Fruit fly (Drosophila melanogaster): ENCODE results near the gene CG5665.

CG5665 gene

DNA sequence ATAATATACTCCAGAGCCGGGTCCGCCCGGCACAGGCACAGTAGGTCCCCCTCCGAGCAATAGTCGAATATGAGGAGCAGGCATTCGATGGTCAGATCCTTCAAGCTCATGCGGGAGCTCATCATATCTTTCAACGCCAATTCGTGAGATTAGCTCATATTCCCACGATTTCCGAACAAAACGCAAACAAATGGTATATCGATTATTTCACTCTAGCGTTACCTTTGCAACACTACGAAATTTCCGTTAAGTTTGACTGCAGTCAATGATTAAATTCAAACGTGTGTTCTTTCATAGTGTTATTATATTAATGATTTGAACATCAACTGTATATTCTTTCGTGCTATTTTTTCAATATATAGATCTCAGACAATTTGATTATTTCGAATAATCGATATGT, 35.0 kb downstream of the CG5665 start, which contains the start of gene CG33969 (continued):
- TF ChIP-seq Ets21C (GFP tag; optimal IDR thresholded peaks at IDR 0.05) = no peak
- TF ChIP-seq lz (GFP tag; optimal IDR thresholded peaks at IDR 0.05) = no peak
- no peak for TF ChIP-seq CG11762 (GFP tag; optimal IDR thresholded peaks at IDR 0.05; ENCODE audit: insufficient read depth)
- TF ChIP-seq cyc (GFP tag; optimal IDR thresholded peaks at IDR 0.05) = no peak
- peak; percentile 77 for TF ChIP-seq Eip78C (GFP tag)
- no peak for TF ChIP-seq OdsH (GFP tag; optimal IDR thresholded peaks at IDR 0.05)
- no peak for TF ChIP-seq eg (GFP tag; IDR thresholded peaks at IDR 0.05)
- no peak for TF ChIP-seq pdm3 (GFP tag; optimal IDR thresholded peaks at IDR 0.05)
- no peak for TF ChIP-seq spab (GFP tag; optimal IDR thresholded peaks at IDR 0.05)
- no peak for TF ChIP-seq CG16779 (tag; optimal IDR thresholded peaks at IDR 0.05)
- TF ChIP-seq CG6854 (GFP tag; optimal IDR thresholded peaks at IDR 0.05) = no peak
- peak; percentile 73 for TF ChIP-seq vri (GFP tag; optimal IDR thresholded peaks at IDR 0.05)
- no peak for TF ChIP-seq CG31627 (GFP tag; optimal IDR thresholded peaks at IDR 0.05)
- no peak for TF ChIP-seq net (GFP tag; optimal IDR thresholded peaks at IDR 0.05)

DNA sequence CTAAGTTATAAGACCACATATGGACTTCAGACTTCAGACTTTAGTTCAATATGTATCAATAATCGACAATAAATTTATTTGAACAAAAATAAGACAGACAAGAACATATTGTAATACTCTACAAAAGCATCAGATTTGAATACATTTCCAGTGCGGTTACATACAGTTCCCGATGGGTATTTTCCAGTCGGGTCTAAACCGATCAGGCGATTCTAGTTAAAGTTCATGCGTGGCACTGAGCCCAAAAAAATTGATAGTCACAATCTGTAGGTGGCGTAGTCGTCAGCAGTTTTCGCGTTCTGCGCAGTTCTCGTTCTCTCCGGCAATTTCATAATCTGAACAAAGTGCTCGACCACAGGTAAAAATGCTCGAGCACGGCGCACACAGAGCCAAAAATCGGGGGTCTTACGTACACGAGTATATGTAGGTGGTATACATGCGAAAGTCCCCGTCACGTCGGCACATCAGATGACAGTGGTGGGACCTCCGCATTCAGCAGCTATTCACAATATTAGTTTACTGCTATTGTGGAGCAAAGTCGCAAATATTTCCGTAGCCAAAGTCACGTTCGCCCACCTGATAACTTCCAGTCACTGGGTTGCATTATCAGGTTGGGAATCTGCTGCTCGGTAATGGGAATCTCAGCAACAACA, 37.1 kb downstream of the CG5665 start:
- TF ChIP-seq esn (GFP tag; optimal IDR thresholded peaks at IDR 0.05) = peak; percentile 38
- peak; percentile 66 for TF ChIP-seq Eip78C (GFP tag)
- peak; percentile 26 for TF ChIP-seq topi (GFP tag; optimal IDR thresholded peaks at IDR 0.05)
- TF ChIP-seq Hr39 (GFP tag; optimal IDR thresholded peaks at IDR 0.05) = no peak
- TF ChIP-seq CG11294 (GFP tag; IDR thresholded peaks at IDR 0.05) = no peak
- peak; percentile 5 for TF ChIP-seq Eip93F (GFP tag; optimal IDR thresholded peaks at IDR 0.05)
- no peak for TF ChIP-seq CG6854 (GFP tag; optimal IDR thresholded peaks at IDR 0.05)
- peak; percentile 14 for TF ChIP-seq lz (GFP tag; optimal IDR thresholded peaks at IDR 0.05)
- TF ChIP-seq cyc (GFP tag; optimal IDR thresholded peaks at IDR 0.05) = peak; percentile 3
- peak; percentile 73 for TF ChIP-seq svp (GFP tag)
- TF ChIP-seq Ets21C (GFP tag; optimal IDR thresholded peaks at IDR 0.05) = no peak
- peak; percentile 39 for TF ChIP-seq Met (GFP tag; optimal IDR thresholded peaks at IDR 0.05)
- peak; percentile 11 for TF ChIP-seq Sox14 (GFP tag; optimal IDR thresholded peaks at IDR 0.05)
- TF ChIP-seq vri (GFP tag; optimal IDR thresholded peaks at IDR 0.05) = peak; percentile 91

DNA sequence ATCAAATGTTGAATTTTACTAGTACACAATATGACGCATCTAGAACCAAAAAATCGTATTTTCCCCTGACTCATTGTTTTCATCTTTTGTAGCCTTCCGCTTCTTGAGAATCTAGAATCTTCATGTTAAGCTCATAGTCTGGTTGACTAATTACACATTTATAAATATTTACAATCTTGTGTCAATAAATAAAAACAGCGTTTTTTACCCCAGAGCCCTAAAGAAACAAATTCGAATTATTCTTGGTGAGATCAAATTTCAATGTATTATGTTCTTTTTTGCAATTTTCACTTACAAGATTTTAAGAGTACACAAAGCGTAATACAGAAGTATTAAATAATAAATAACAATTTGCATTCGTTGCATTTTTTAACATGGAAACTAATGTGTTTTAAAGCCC, 37.7 kb downstream of the CG5665 start:
- TF ChIP-seq eg (GFP tag; IDR thresholded peaks at IDR 0.05) (no peak), fkh (GFP tag; optimal IDR thresholded peaks at IDR 0.05) (peak; percentile 39)

DNA sequence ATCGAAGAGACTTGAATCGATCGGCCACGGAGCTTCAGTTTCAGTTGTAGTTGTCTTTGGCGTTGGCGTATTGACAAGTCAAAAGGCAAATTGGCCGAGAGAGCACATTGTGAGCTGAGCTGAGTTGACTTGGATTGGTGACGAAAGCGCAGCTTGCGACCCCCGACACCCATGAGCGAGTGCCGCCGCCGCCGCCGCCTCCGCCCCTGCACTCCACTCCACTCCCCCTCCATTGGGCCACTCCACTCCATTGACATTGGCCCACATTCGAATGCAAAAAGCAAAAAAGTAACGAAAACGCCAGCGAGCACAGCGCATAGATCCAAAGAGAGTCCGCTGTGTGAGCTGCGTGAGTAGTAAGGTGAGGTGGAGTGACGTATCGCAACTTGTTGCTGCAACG, 39.5 kb downstream of the CG5665 start:
- TF ChIP-seq acj6 (GFP tag; optimal IDR thresholded peaks at IDR 0.05) = no peak
- TF ChIP-seq esn (GFP tag; optimal IDR thresholded peaks at IDR 0.05) = no peak
- no peak for TF ChIP-seq CG6276 (GFP tag; optimal IDR thresholded peaks at IDR 0.05)
- TF ChIP-seq CG32006 (GFP tag; optimal IDR thresholded peaks at IDR 0.05) = no peak
- no peak for TF ChIP-seq CG1621 (tag; optimal IDR thresholded peaks at IDR 0.05)
- no peak for TF ChIP-seq Hr4 (GFP tag; optimal IDR thresholded peaks at IDR 0.05)
- TF ChIP-seq eg (GFP tag; IDR thresholded peaks at IDR 0.05) = no peak
- TF ChIP-seq CG16779 (tag; optimal IDR thresholded peaks at IDR 0.05) = no peak

DNA sequence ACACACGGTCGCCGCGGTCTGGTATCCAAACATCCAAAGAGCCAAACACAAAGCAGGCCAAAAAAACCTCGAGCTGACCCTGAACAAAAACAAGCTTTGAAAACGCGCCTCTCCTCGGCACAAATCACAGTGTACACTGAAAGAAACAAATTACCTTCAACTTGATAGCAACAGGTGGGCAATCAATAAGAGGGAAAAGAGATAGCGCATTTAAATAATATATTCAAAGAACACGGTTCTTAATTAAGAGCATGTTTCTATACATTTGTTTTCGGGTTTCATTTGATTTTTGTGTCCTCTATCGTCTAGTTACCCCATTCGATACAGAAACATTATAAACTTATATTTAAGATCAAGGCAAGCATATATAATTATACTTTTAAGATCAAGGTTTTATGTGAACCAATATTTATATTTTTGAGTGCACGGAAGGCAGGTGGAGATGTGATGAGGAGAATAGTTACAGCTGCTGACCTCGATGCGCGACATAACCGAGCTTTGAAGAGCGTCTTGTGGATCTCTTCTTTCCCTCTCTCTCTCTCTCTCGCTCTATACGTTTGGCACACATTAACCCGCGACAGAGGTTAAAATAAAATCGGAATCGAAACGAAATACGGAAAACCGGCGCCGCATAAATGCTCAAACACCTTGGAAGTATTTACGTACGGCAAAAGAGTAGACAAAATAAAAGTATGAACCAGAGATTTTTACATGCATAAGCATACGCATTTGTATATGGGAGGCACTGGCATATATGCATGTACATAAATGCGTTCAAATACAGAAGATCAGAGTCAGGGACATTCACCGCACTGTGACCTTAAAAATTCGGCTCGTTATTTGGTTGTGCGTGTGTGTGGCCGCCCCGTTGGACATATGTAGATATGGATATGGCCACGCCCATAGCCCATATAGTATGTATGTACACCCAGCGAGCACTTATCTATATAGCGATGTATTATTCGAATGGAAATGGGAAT, 40.2 kb downstream of the CG5665 start:
- TF ChIP-seq spab (GFP tag; optimal IDR thresholded peaks at IDR 0.05) (peak; percentile 71), Hr4 (GFP tag; optimal IDR thresholded peaks at IDR 0.05) (peak; percentile 88), Lpt (GFP tag; optimal IDR thresholded peaks at IDR 0.05) (peak; percentile 84), CG16779 (tag; optimal IDR thresholded peaks at IDR 0.05) (peak; percentile 69), dsx (GFP tag; optimal IDR thresholded peaks at IDR 0.05; ENCODE audit: poor library complexity, severe bottlenecking) (peak; percentile 67), CG15336 (GFP tag; IDR thresholded peaks at IDR 0.05) (peak; percentile 85), Hr38 (GFP tag; optimal IDR thresholded peaks at IDR 0.05) (no peak), lz (GFP tag; optimal IDR thresholded peaks at IDR 0.05) (peak; percentile 78), CG8119 (GFP tag; IDR thresholded peaks at IDR 0.05) (peak; percentile 76), topi (GFP tag; optimal IDR thresholded peaks at IDR 0.05) (peak; percentile 73), CG34406 (GFP tag; optimal IDR thresholded peaks at IDR 0.05) (peak; percentile 80), Sox14 (GFP tag; optimal IDR thresholded peaks at IDR 0.05) (peak; percentile 77), fd59A (GFP tag; optimal IDR thresholded peaks at IDR 0.05) (peak; percentile 75), fkh (GFP tag; optimal IDR thresholded peaks at IDR 0.05) (peak; percentile 62), CG9139 (GFP tag; optimal IDR thresholded peaks at IDR 0.05) (peak; percentile 12), CG11902 (GFP tag; optimal IDR thresholded peaks at IDR 0.05) (peak; percentile 62), Sox102F (GFP tag; optimal IDR thresholded peaks at IDR 0.05) (peak; percentile 78), CG32006 (GFP tag; optimal IDR thresholded peaks at IDR 0.05) (peak; percentile 95), fd85E (GFP tag; optimal IDR thresholded peaks at IDR 0.05) (peak; percentile 2), CG31627 (GFP tag; optimal IDR thresholded peaks at IDR 0.05) (peak; percentile 61), OdsH (GFP tag; optimal IDR thresholded peaks at IDR 0.05) (peak; percentile 79), vri (GFP tag; optimal IDR thresholded peaks at IDR 0.05) (peak; percentile 39)

Measured in whole organism, prepupa.